Fruit fly (Drosophila melanogaster): ENCODE results near the gene CG43248.

CG43248 gene

DNA sequence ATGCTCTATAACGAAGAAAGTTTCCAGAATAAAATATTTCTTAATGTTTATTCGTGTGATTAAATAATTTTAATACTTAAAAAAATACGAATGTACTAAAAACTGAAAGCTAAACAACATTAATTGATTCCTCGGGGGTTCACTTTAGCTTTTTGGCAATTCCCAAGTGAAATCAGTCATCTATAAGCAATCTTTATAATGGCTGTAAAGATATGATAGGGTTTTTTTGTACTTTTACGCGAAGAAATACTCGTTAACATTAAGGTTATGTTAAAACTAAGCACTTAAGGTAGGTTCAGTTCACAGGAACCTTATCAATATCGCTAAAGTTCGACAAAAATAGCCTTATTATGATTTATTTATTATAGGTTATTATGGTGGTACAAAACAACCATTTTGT is 11.4 kb downstream of the CG43248 start:
- no peak for TF ChIP-seq Abd-B (GFP tag; optimal IDR thresholded peaks at IDR 0.05)
- TF ChIP-seq Rel (GFP tag; optimal IDR thresholded peaks at IDR 0.05): no peak
- TF ChIP-seq Rel (tag; optimal IDR thresholded peaks at IDR 0.05): peak; percentile 98

DNA sequence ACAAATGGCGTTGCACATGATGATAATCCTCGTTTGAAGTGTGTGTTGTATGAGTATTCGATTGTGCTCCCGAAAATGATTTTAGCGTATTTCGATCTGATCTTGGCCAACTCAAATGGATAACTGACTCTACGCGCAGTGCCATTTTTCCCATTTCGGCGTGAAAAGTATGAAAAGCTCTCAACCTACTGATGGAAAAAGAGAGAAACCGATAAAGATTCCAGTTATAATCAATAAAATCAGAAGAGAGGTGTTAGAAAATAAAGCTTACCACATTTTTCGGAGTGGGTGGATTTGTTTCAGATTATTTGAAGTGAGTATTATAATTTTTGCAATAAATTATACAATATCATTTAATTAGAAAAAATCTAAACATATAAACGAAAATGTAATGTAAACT is 11.8 kb downstream of the CG43248 start, which contains the start of gene mex1:
mex1 (minus strand) TSS at position 101 of the 400 bp plus-strand sequence.
- TF ChIP-seq CrebA (GFP tag; optimal IDR thresholded peaks at IDR 0.05; ENCODE audit: borderline replicate concordance) (no peak), Hr83 (GFP tag; optimal IDR thresholded peaks at IDR 0.05; ENCODE audit: poor library complexity, severe bottlenecking) (no peak), rgr (GFP tag; optimal IDR thresholded peaks at IDR 0.05) (no peak), woc (GFP tag; optimal IDR thresholded peaks at IDR 0.05) (no peak), N (GFP tag; optimal IDR thresholded peaks at IDR 0.05) (no peak), Dfd (GFP tag; optimal IDR thresholded peaks at IDR 0.05) (no peak), pan (optimal IDR thresholded peaks at IDR 0.05) (no peak), Mio (GFP tag; optimal IDR thresholded peaks at IDR 0.05) (no peak), foxo (GFP tag; optimal IDR thresholded peaks at IDR 0.05) (no peak), Sp1 (GFP tag; optimal IDR thresholded peaks at IDR 0.05) (no peak), tai (GFP tag; optimal IDR thresholded peaks at IDR 0.05) (no peak), Vsx2 (GFP tag; optimal IDR thresholded peaks at IDR 0.05; ENCODE audit: partially characterized antibody) (no peak), Abd-B (GFP tag; optimal IDR thresholded peaks at IDR 0.05) (no peak), psq (GFP tag; optimal IDR thresholded peaks at IDR 0.05) (no peak), CG9705 (GFP tag; optimal IDR thresholded peaks at IDR 0.05) (no peak), Hr78 (GFP tag; optimal IDR thresholded peaks at IDR 0.05) (no peak), dmrt93B (GFP tag; optimal IDR thresholded peaks at IDR 0.05) (no peak), GATAd (GFP tag; optimal IDR thresholded peaks at IDR 0.05) (no peak)

DNA sequence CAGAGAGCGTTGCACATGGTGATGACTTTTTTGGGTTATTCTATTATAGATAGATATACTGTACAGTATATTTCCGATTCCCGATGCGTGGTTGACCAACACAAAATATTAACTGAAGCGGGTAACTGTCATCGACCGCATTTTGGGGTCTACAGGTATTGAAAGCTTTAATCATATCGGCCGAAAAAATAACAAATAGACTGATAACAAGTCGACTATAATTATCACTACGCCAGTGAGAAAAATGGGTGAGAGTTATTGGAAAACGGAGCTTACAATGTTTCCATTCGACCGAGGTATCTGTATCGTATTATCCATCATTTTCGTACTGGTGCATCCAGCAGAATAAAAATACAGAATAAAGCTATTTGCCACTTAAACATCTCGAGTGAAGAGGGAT is 12.9 kb downstream of the CG43248 start:
- TF ChIP-seq Dif (GFP tag; optimal IDR thresholded peaks at IDR 0.05; ENCODE audit: partially characterized antibody) (no peak), Rel (GFP tag; optimal IDR thresholded peaks at IDR 0.05) (no peak), Rel (tag; optimal IDR thresholded peaks at IDR 0.05) (peak; percentile 45), fru (GFP tag; optimal IDR thresholded peaks at IDR 0.05) (no peak), GATAd (GFP tag; optimal IDR thresholded peaks at IDR 0.05) (no peak), CG9705 (GFP tag; optimal IDR thresholded peaks at IDR 0.05) (no peak)

DNA sequence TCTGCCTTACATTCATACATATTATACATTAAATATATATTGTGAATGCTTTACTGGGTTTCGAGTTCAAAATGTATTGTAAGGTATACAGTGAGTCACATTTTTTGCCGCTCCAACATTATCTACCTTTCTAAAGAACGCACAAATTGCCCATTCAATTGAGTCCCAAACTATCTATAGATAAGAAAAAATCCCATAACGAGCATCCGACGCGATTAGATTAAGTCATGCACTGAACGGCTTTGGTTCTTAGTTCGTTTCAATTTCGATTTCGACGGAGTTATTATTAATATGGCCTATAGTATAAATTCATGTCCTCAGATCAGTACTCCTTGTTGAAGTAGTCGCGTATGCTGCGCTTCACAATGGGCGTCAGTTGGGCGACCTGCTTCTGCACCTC is 13.8 kb downstream of the CG43248 start:
- TF ChIP-seq Mio (GFP tag; optimal IDR thresholded peaks at IDR 0.05) (no peak), Rel (GFP tag; optimal IDR thresholded peaks at IDR 0.05) (no peak), Rel (tag; optimal IDR thresholded peaks at IDR 0.05) (peak; percentile 28), foxo (GFP tag; optimal IDR thresholded peaks at IDR 0.05) (no peak)

DNA sequence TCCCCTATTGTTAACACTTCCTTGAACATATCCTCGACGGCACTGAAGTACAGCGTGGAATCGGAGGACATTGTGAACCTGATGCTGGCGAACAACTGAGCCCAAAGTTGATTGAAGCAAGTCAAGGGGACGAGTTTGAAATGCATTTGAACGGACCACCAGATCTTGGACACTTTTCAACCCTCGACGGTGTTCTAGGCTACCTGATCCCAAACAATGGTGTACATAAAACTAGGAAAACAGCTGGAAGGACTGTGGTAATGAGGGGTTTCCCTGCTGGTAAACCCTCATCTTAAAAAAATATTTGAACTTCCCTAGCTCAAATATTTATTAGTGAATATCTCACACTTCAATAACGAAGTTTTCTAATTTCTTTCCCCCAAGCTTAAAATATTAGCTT is 14.3 kb downstream of the CG43248 start, which contains the start of gene CG13454:
CG13454 (minus strand) TSS at position 101 of the 400 bp plus-strand sequence.
- TF ChIP-seq CrebA (GFP tag; optimal IDR thresholded peaks at IDR 0.05; ENCODE audit: borderline replicate concordance): no peak
- no peak for TF ChIP-seq Abd-B (GFP tag; optimal IDR thresholded peaks at IDR 0.05)
- TF ChIP-seq dl (GFP tag; optimal IDR thresholded peaks at IDR 0.05; ENCODE audit: insufficient read depth in 1 of 2, partially characterized antibody in 2 of 2): no peak
- TF ChIP-seq dsf (GFP tag; optimal IDR thresholded peaks at IDR 0.05; ENCODE audit: borderline replicate concordance): no peak
- no peak for TF ChIP-seq usp (GFP tag; optimal IDR thresholded peaks at IDR 0.05)
- no peak for TF ChIP-seq Sp1 (GFP tag; optimal IDR thresholded peaks at IDR 0.05)
- TF ChIP-seq tai (GFP tag; optimal IDR thresholded peaks at IDR 0.05): no peak
- no peak for TF ChIP-seq brk (GFP tag; optimal IDR thresholded peaks at IDR 0.05)
- no peak for TF ChIP-seq OdsH (GFP tag; optimal IDR thresholded peaks at IDR 0.05)
- TF ChIP-seq CG32264 (GFP tag; optimal IDR thresholded peaks at IDR 0.05): no peak
- no peak for TF ChIP-seq ey (GFP tag; optimal IDR thresholded peaks at IDR 0.05)
- TF ChIP-seq rgr (GFP tag; optimal IDR thresholded peaks at IDR 0.05): no peak
- no peak for TF ChIP-seq Rel (GFP tag; optimal IDR thresholded peaks at IDR 0.05)
- TF ChIP-seq Rel (tag; optimal IDR thresholded peaks at IDR 0.05): no peak
- no peak for TF ChIP-seq dmrt93B (GFP tag; optimal IDR thresholded peaks at IDR 0.05)
- TF ChIP-seq Hnf4 (GFP tag; optimal IDR thresholded peaks at IDR 0.05): no peak

DNA sequence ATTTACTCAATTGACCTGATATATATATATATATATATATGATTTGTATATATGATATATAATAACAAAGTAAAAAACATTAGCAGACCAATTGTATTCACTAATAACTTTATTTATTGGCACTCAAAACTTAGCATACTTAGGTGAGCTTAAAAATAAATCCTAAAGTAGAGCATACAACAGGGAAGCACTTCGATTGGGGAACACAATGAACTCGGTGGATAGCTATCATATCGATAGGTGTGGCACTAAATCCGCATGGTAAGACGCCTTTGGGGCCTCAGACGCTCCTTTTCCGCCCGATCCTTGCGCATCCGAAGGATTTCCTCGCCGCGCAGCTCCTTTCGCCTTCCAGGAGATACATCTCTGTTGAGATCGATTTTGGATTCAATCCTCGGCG is 14.8 kb downstream of the CG43248 start:
- TF ChIP-seq Myc (optimal IDR thresholded peaks at IDR 0.05) (peak; percentile 75), N (GFP tag; optimal IDR thresholded peaks at IDR 0.05) (peak; percentile 88), Mio (GFP tag; optimal IDR thresholded peaks at IDR 0.05) (no peak)

Data from whole organism, wandering third instar larva.